Worm (Caenorhabditis elegans) whole organism, L4 larva: ENCODE data around the gene F14H3.14.
A peak's percentile ranks its signal among the peaks of the same experiment; 100 is the strongest.

Experiments
- F49E8.2 ChIP-seq: sonication (generic microtip); optimal IDR thresholded peaks from 2 replicates; lab custom pipeline; 2016; ENCODE audit warnings: missing compliant biosample characterization, mild to moderate bottlenecking, missing genetic modification characterization, borderline replicate concordance
- R02D3.7 ChIP-seq: fragments of 150-350 bp; sonication (generic microtip); optimal IDR thresholded peaks from 3 replicates; lab custom pipeline; 2014; ENCODE audit warnings: missing biosample characterization, missing genetic modification characterization
- daf-12 ChIP-seq: fragments of 150-350 bp; optimal IDR thresholded peaks from 2 replicates; lab custom pipeline; 2014; ENCODE audit warnings: missing biosample characterization, missing genetic modification reagents, missing genetic modification characterization
- egl-27 ChIP-seq: sonication (generic microtip); optimal IDR thresholded peaks from 3 replicates; lab custom pipeline; 2017; ENCODE audit warnings: missing biosample characterization, missing genetic modification reagents, missing genetic modification characterization
- fkh-10 ChIP-seq: fragments of 150-350 bp; optimal IDR thresholded peaks from 2 replicates; lab custom pipeline; 2014; ENCODE audit warnings: missing biosample characterization, missing genetic modification reagents, missing genetic modification characterization
- hmg-1.1 ChIP-seq: fragments of 200-800 bp; sonication (Bioruptor generic); IDR thresholded peaks from 2 replicates; pipeline ENCODE4 v1.3.6; 2022; ENCODE audit warnings: missing genetic modification reagents, missing genetic modification characterization, missing compliant biosample characterization
- madf-5 ChIP-seq, 2 experiments: fragments of 200-800 bp; sonication (Bioruptor generic); IDR thresholded peaks; 2 replicates each; pipeline ENCODE4 v1.3.6; 2022; ENCODE audit warnings: missing compliant biosample characterization in 2 of 2, missing genetic modification characterization in 2 of 2
- nhr-77 ChIP-seq: fragments of 150-350 bp; optimal IDR thresholded peaks from 2 replicates; lab custom pipeline; 2014; ENCODE audit warnings: missing biosample characterization, missing genetic modification characterization
- snpc-4 ChIP-seq: fragments of 150-350 bp; optimal IDR thresholded peaks from 2 replicates; lab custom pipeline; 2014; ENCODE audit warnings: missing biosample characterization, missing genetic modification characterization
- spr-3 ChIP-seq: fragments of 200-800 bp; sonication (Bioruptor generic); optimal IDR thresholded peaks from 2 replicates; lab custom pipeline; 2018; ENCODE audit warnings: mild to moderate bottlenecking, missing genetic modification characterization, missing compliant biosample characterization
- unc-62 ChIP-seq, 3 experiments: fragments of 150-350 bp in 1 of 3; sonication (generic microtip); optimal IDR thresholded peaks in 2 of 3; peaks in 1 of 3; 1 replicate in 1 of 3; 2 replicates in 2 of 3; lab custom pipeline; 2014 to 2017; ENCODE audit warnings: missing biosample characterization in 3 of 3, missing genetic modification characterization in 3 of 3, missing genetic modification reagents in 3 of 3, missing genotype in 1 of 3

ce11 chrV:16075250-16075709, 12.6 kb upstream of the F14H3.14 start, which contains the start of the genes F14H3.12 and srj-29:
- TF ChIP-seq madf-5 (GFP tag; IDR thresholded peaks at IDR 0.05; lab: Robert Waterston, UW) (no peak), F49E8.2 (no peak), nhr-77 (tag; lab: Kevin White, UChicago) (peak; percentile 52), egl-27 (tag; lab: Kevin White, UChicago) (no peak), daf-12 (tag; lab: Kevin White, UChicago) (no peak), snpc-4 (no peak), spr-3 (GFP tag; lab: Kevin White, UChicago) (no peak), hmg-1.1 (GFP tag; lab: Robert Waterston, UW) (no peak), fkh-10 (GFP tag; lab: Kevin White, UChicago) (no peak), unc-62 (GFP tag; optimal IDR thresholded peaks at IDR 0.05 in 1 of 2; lab: Kevin White, UChicago) (no peak), unc-62 (tag; optimal IDR thresholded peaks at IDR 0.05; lab: Kevin White, UChicago) (no peak), R02D3.7 (tag; lab: Kevin White, UChicago) (no peak)
